Worm (Caenorhabditis elegans): ENCODE results near the gene T24H7.2.

ce11 chrII:6288104-6288503 lies 41.0 kb downstream of the T24H7.2 start:
- TF ChIP-seq ahr-1 (tag; optimal IDR thresholded peaks at IDR 0.05) (no peak), ceh-6 (GFP tag; optimal IDR thresholded peaks at IDR 0.05) (no peak), nfya-1 (tag; optimal IDR thresholded peaks at IDR 0.05) (no peak), pag-3 (tag; optimal IDR thresholded peaks at IDR 0.05; ENCODE audit: borderline replicate concordance) (no peak), tbx-7 (tag; optimal IDR thresholded peaks at IDR 0.05) (no peak), ttx-3 (tag; optimal IDR thresholded peaks at IDR 0.05) (no peak)
